Fruit fly (Drosophila melanogaster): ENCODE data around the gene phu.

phu gene

dm6 chr3R:9502416-9502763 lies 7.8 kb downstream of the phu start, which contains the start of gene RhoL (continued):
- TF ChIP-seq CG31441 (GFP tag; IDR thresholded peaks at IDR 0.05) = no peak
- TF ChIP-seq CG11247 (GFP tag; IDR thresholded peaks at IDR 0.05) = no peak
- TF ChIP-seq CG4328 (GFP tag; optimal IDR thresholded peaks at IDR 0.05) = no peak
- TF ChIP-seq sim (GFP tag; IDR thresholded peaks at IDR 0.05) = no peak
- no peak for TF ChIP-seq bsh (GFP tag; optimal IDR thresholded peaks at IDR 0.05)
- no peak for TF ChIP-seq lov (optimal IDR thresholded peaks at IDR 0.05)
- peak; percentile 58; the same call in 1 of the 3 replicates for TF ChIP-seq lov (GFP tag; IDR thresholded peaks at IDR 0.05)
- TF ChIP-seq oc (tag; optimal IDR thresholded peaks at IDR 0.05) = no peak
- peak; percentile 20 for TF ChIP-seq CHES-1-like (GFP tag; optimal IDR thresholded peaks at IDR 0.05)
- TF ChIP-seq Adf1 (GFP tag; IDR thresholded peaks at IDR 0.05) = peak; percentile 43; the same call in 1 of the 2 replicates
- TF ChIP-seq Dip2 (GFP tag; IDR thresholded peaks at IDR 0.05) = no peak
- no peak for TF ChIP-seq gce (GFP tag; IDR thresholded peaks at IDR 0.05)
- TF ChIP-seq Lhr (GFP tag; optimal IDR thresholded peaks at IDR 0.05) = no peak
- peak; percentile 7 for TF ChIP-seq cwo (GFP tag; optimal IDR thresholded peaks at IDR 0.05)
- TF ChIP-seq CG10209 (GFP tag; optimal IDR thresholded peaks at IDR 0.05) = no peak
- TF ChIP-seq pan (optimal IDR thresholded peaks at IDR 0.05) = no peak
- TF ChIP-seq pan (GFP tag; optimal IDR thresholded peaks at IDR 0.05 in 1 of 2, IDR thresholded peaks at IDR 0.05 in 1 of 2) = peak in 1 of 2 experiments; percentile 14
- no peak for TF ChIP-seq CG1233 (GFP tag; optimal IDR thresholded peaks at IDR 0.05)
- no peak for TF ChIP-seq NC2α (GFP tag; optimal IDR thresholded peaks at IDR 0.05)
- TF ChIP-seq MBD-R2 (GFP tag; IDR thresholded peaks at IDR 0.05) = no peak
- no peak for TF ChIP-seq CG12769 (tag; optimal IDR thresholded peaks at IDR 0.05)
- TF ChIP-seq CG4424 (GFP tag; optimal IDR thresholded peaks at IDR 0.05) = no peak
- TF ChIP-seq CG6791 (GFP tag; IDR thresholded peaks at IDR 0.05; ENCODE audit: partially characterized antibody) = no peak; the same call in 2 of the 3 replicates
- TF ChIP-seq Doc3 (GFP tag; IDR thresholded peaks at IDR 0.05; ENCODE audit: partially characterized antibody) = 0 out of 3 replicates have a peak, but pooled peaks have one; percentile 36
- TF ChIP-seq tup (GFP tag; optimal IDR thresholded peaks at IDR 0.05) = no peak
- peak; percentile 87 for TF ChIP-seq CG5180 (GFP tag; optimal IDR thresholded peaks at IDR 0.05)
- TF ChIP-seq nerfin-1 (tag; optimal IDR thresholded peaks at IDR 0.05) = no peak
- no peak for TF ChIP-seq fd64A (GFP tag; optimal IDR thresholded peaks at IDR 0.05)
- no peak for TF ChIP-seq CG2889 (GFP tag; IDR thresholded peaks at IDR 0.05)
- no peak for TF ChIP-seq Mes4 (GFP tag; optimal IDR thresholded peaks at IDR 0.05)
- TF ChIP-seq Med (GFP tag) = peak; percentile 88
- peak; percentile 75 for TF ChIP-seq yki (optimal IDR thresholded peaks at IDR 0.05)
- TF ChIP-seq CG1529 (GFP tag; optimal IDR thresholded peaks at IDR 0.05) = no peak
- TF ChIP-seq CG3065 (GFP tag; optimal IDR thresholded peaks at IDR 0.05) = no peak
- no peak for TF ChIP-seq CG7928 (GFP tag; optimal IDR thresholded peaks at IDR 0.05)
- TF ChIP-seq CG15073 (GFP tag; optimal IDR thresholded peaks at IDR 0.05) = no peak
- no peak for TF ChIP-seq nmo (GFP tag; optimal IDR thresholded peaks at IDR 0.05)
- TF ChIP-seq caup (GFP tag; optimal IDR thresholded peaks at IDR 0.05; ENCODE audit: severe bottlenecking) = no peak
- TF ChIP-seq fd102C (GFP tag; optimal IDR thresholded peaks at IDR 0.05) = no peak
- no peak for TF ChIP-seq CG7556 (GFP tag; optimal IDR thresholded peaks at IDR 0.05)
- no peak for TF ChIP-seq CG1603 (tag; optimal IDR thresholded peaks at IDR 0.05)
- TF ChIP-seq ac (GFP tag; optimal IDR thresholded peaks at IDR 0.05) = no peak
- no peak for TF ChIP-seq hth (optimal IDR thresholded peaks at IDR 0.05)
- TF ChIP-seq CG13424 (tag; optimal IDR thresholded peaks at IDR 0.05) = no peak
- no peak for TF ChIP-seq br (optimal IDR thresholded peaks at IDR 0.05)
- no peak for TF ChIP-seq CG18619 (GFP tag; optimal IDR thresholded peaks at IDR 0.05)
- no peak for TF ChIP-seq Max (GFP tag; optimal IDR thresholded peaks at IDR 0.05)
- peak; percentile 31 for TF ChIP-seq Side (GFP tag; optimal IDR thresholded peaks at IDR 0.05)
- no peak for TF ChIP-seq sens-2 (GFP tag; IDR thresholded peaks at IDR 0.05)
- peak; percentile 17 for TF ChIP-seq CG12659 (GFP tag; optimal IDR thresholded peaks at IDR 0.05)
- TF ChIP-seq Atf3 (GFP tag; optimal IDR thresholded peaks at IDR 0.05) = no peak
- TF ChIP-seq fd3F (GFP tag; optimal IDR thresholded peaks at IDR 0.05) = no peak
